Fruit fly (Drosophila melanogaster) whole organism, wandering third instar larva: ENCODE results near the gene Tgs1.

Experiments
- CrebA ChIP-seq: fragments of 200-800 bp; sonication (Bioruptor generic); optimal IDR thresholded peaks from 2 replicates; lab custom pipeline; 2016; ENCODE audit warnings: missing biosample characterization, mild to moderate bottlenecking, missing genetic modification characterization, borderline replicate concordance
- Hr78 ChIP-seq: fragments of >200 bp; optimal IDR thresholded peaks from 2 replicates; lab custom pipeline; 2017; ENCODE audit warnings: missing biosample characterization, missing genetic modification characterization
- Myc ChIP-seq: fragments of >200 bp; optimal IDR thresholded peaks from 2 replicates; lab custom pipeline; 2017
- Rel ChIP-seq, 2 experiments: fragments of 200-800 bp; sonication (Bioruptor generic) in 1 of 2; optimal IDR thresholded peaks; 2 replicates in 1 of 2; 3 replicates in 1 of 2; lab custom pipeline; 2016 to 2019; ENCODE audit warnings: mild to moderate bottlenecking in 2 of 2, missing biosample characterization in 2 of 2, missing genetic modification characterization in 2 of 2, moderate library complexity in 1 of 2
- fru ChIP-seq: fragments of 200-800 bp; sonication (Bioruptor generic); optimal IDR thresholded peaks from 3 replicates; lab custom pipeline; 2016; ENCODE audit warnings: missing biosample characterization, mild to moderate bottlenecking, missing genetic modification characterization
- h ChIP-seq: fragments of 200-800 bp; sonication (Bioruptor generic); optimal IDR thresholded peaks from 3 replicates; lab custom pipeline; 2016; ENCODE audit warnings: missing biosample characterization, mild to moderate bottlenecking, missing genetic modification characterization
- usp ChIP-seq: fragments of >200 bp; optimal IDR thresholded peaks from 2 replicates; lab custom pipeline; 2017; ENCODE audit warnings: missing biosample characterization, missing genetic modification characterization

dm6 chr3R:18232187-18232586, 23.1 kb upstream of the Tgs1 start:
- TF ChIP-seq Rel (GFP tag; optimal IDR thresholded peaks at IDR 0.05; lab: Kevin White, UChicago) (no peak), Rel (tag; optimal IDR thresholded peaks at IDR 0.05; lab: Kevin White, UChicago) (no peak), Hr78 (GFP tag; lab: Kevin White, UChicago) (no peak), h (GFP tag; lab: Kevin White, UChicago) (no peak), fru (GFP tag; lab: Kevin White, UChicago) (no peak), CrebA (GFP tag; lab: Kevin White, UChicago) (no peak), Myc (lab: Kevin White, UChicago) (no peak), usp (no peak)
